Worm (Caenorhabditis elegans) whole organism, L1 larva: ENCODE data around the gene ocr-1.

Experiments
- C04F5.9 ChIP-seq: sonication (generic microtip); optimal IDR thresholded peaks from 2 replicates; lab custom pipeline; 2016; ENCODE audit warnings: missing genetic modification characterization, missing compliant biosample characterization
- C34B4.2 ChIP-seq: sonication (generic microtip); optimal IDR thresholded peaks from 2 replicates; lab custom pipeline; 2017; ENCODE audit warnings: mild to moderate bottlenecking, missing genetic modification characterization, missing compliant biosample characterization
- aha-1 ChIP-seq: fragments of 150-350 bp; optimal IDR thresholded peaks from 2 replicates; lab custom pipeline; 2014; ENCODE audit warnings: missing biosample characterization, missing genetic modification characterization
- alr-1 ChIP-seq: fragments of 200-800 bp; sonication (Bioruptor generic); optimal IDR thresholded peaks from 2 replicates; lab custom pipeline; 2018; ENCODE audit warnings: borderline replicate concordance, mild to moderate bottlenecking, missing genetic modification characterization, missing compliant biosample characterization
- ama-1 ChIP-seq: fragments of 150-350 bp; optimal IDR thresholded peaks from 2 replicates; lab custom pipeline; 2014
- blmp-1 ChIP-seq: fragments of 150-350 bp; optimal IDR thresholded peaks from 2 replicates; lab custom pipeline; 2014; ENCODE audit warnings: missing biosample characterization, missing genetic modification characterization
- ceh-8 ChIP-seq: fragments of 200-800 bp; sonication (Bioruptor generic); optimal IDR thresholded peaks from 2 replicates; lab custom pipeline; 2018; ENCODE audit warnings: mild to moderate bottlenecking, missing genetic modification characterization, moderate library complexity, missing compliant biosample characterization
- ceh-90 ChIP-seq: sonication (generic microtip); optimal IDR thresholded peaks from 2 replicates; lab custom pipeline; 2016; ENCODE audit warnings: missing genetic modification characterization, missing compliant biosample characterization
- dpl-1 ChIP-seq, 3 experiments: fragments of 150-350 bp in 2 of 3; sonication (generic microtip) in 1 of 3; optimal IDR thresholded peaks; 2 replicates each; lab custom pipeline; 2014 to 2017; ENCODE audit warnings: missing biosample characterization in 3 of 3, missing genetic modification characterization in 3 of 3, missing genetic modification reagents in 3 of 3
- dsc-1 ChIP-seq: sonication (generic microtip); optimal IDR thresholded peaks from 2 replicates; lab custom pipeline; 2016; ENCODE audit warnings: mild to moderate bottlenecking, missing genetic modification characterization, missing compliant biosample characterization
- efl-1 ChIP-seq, 4 experiments: fragments of 150-350 bp; optimal IDR thresholded peaks in 3 of 4; peaks in 1 of 4; 1 replicate in 1 of 4; 2 replicates in 3 of 4; lab custom pipeline; 2014; ENCODE audit warnings: missing biosample characterization in 2 of 4, missing genetic modification characterization in 2 of 4, missing genetic modification reagents in 2 of 4
- efl-3 ChIP-seq: fragments of 200-800 bp; sonication (Bioruptor generic); optimal IDR thresholded peaks from 2 replicates; lab custom pipeline; 2018; ENCODE audit warnings: mild to moderate bottlenecking, missing genetic modification characterization, missing compliant biosample characterization
- egl-27 ChIP-seq, 2 experiments: fragments of 150-350 bp in 1 of 2; sonication (generic microtip); optimal IDR thresholded peaks; 3 replicates each; lab custom pipeline; 2017 to 2018; ENCODE audit warnings: missing biosample characterization in 2 of 2, missing genetic modification characterization in 2 of 2, missing genetic modification reagents in 2 of 2
- elt-2 ChIP-seq: sonication (generic microtip); optimal IDR thresholded peaks from 2 replicates; lab custom pipeline; 2016; ENCODE audit warnings: missing genetic modification characterization, mild to moderate bottlenecking, inconsistent platforms, missing compliant biosample characterization, missing genetic modification reagents
- elt-3 ChIP-seq, 6 experiments: fragments of 150-350 bp in 1 of 6; sonication (generic microtip); optimal IDR thresholded peaks; 2 replicates each; lab custom pipeline; 2017 to 2018; ENCODE audit warnings: missing biosample characterization in 6 of 6, missing genetic modification characterization in 6 of 6, inconsistent platforms in 1 of 6
- ets-5 ChIP-seq: fragments of 200-800 bp; sonication (Bioruptor generic); IDR thresholded peaks from 2 replicates; pipeline ENCODE4 v1.3.6; 2022; ENCODE audit warnings: missing genetic modification characterization, missing compliant biosample characterization
- fkh-8 ChIP-seq: sonication (generic microtip); optimal IDR thresholded peaks from 2 replicates; lab custom pipeline; 2016; ENCODE audit warnings: mild to moderate bottlenecking, missing genetic modification characterization, missing compliant biosample characterization
- grh-1 ChIP-seq: fragments of 200-800 bp; sonication (Bioruptor generic); IDR thresholded peaks from 2 replicates; pipeline ENCODE4 v1.3.6; 2022; ENCODE audit warnings: missing genetic modification reagents, missing genetic modification characterization, missing compliant biosample characterization
- hlh-4 ChIP-seq: sonication (generic microtip); optimal IDR thresholded peaks from 2 replicates; lab custom pipeline; 2016; ENCODE audit warnings: mild to moderate bottlenecking, missing genetic modification characterization, missing compliant biosample characterization
- isw-1 ChIP-seq: fragments of 200-800 bp; sonication (Bioruptor generic); IDR thresholded peaks from 2 replicates; pipeline ENCODE4 v1.3.6; 2022; ENCODE audit warnings: missing genetic modification characterization, missing compliant biosample characterization
- lin-13 ChIP-seq: fragments of 150-350 bp; optimal IDR thresholded peaks from 2 replicates; lab custom pipeline; 2014; ENCODE audit warnings: missing biosample characterization, missing genetic modification reagents, missing genetic modification characterization
- mef-2 ChIP-seq: fragments of 150-350 bp; optimal IDR thresholded peaks from 2 replicates; lab custom pipeline; 2014; ENCODE audit warnings: missing biosample characterization, missing genetic modification characterization
- nhr-20 ChIP-seq: sonication (generic microtip); optimal IDR thresholded peaks from 2 replicates; lab custom pipeline; 2016; ENCODE audit warnings: mild to moderate bottlenecking, missing genetic modification characterization, missing compliant biosample characterization
- nhr-237 ChIP-seq: fragments of 150-350 bp; optimal IDR thresholded peaks from 2 replicates; lab custom pipeline; 2014; ENCODE audit warnings: missing biosample characterization, missing genetic modification characterization
- nhr-76 ChIP-seq: sonication (generic microtip); optimal IDR thresholded peaks from 2 replicates; lab custom pipeline; 2017; ENCODE audit warnings: missing biosample characterization, missing genetic modification characterization
- nhr-84 ChIP-seq: sonication (generic microtip); optimal IDR thresholded peaks from 2 replicates; lab custom pipeline; 2017; ENCODE audit warnings: missing biosample characterization, missing genetic modification characterization
- nhr-85 ChIP-seq: sonication (generic microtip); peaks from one replicate; lab custom pipeline; 2016; ENCODE audit warnings: missing genetic modification characterization, inconsistent platforms, missing compliant biosample characterization
- pag-3 ChIP-seq: sonication (generic microtip); optimal IDR thresholded peaks from 2 replicates; lab custom pipeline; 2017; ENCODE audit warnings: missing genetic modification characterization, mild to moderate bottlenecking, missing compliant biosample characterization, antibody characterized with exemption, borderline replicate concordance; ENCODE audit not compliant: insufficient read depth
- pqm-1 ChIP-seq: sonication (generic microtip); optimal IDR thresholded peaks from 3 replicates; lab custom pipeline; 2017; ENCODE audit warnings: missing biosample characterization, missing genetic modification characterization
- rnt-1 ChIP-seq: sonication (generic microtip); optimal IDR thresholded peaks from 2 replicates; lab custom pipeline; 2016; ENCODE audit warnings: mild to moderate bottlenecking, missing genetic modification characterization, moderate library complexity, missing compliant biosample characterization
- skn-1 ChIP-seq: fragments of 150-350 bp; optimal IDR thresholded peaks from 2 replicates; lab custom pipeline; 2014; ENCODE audit warnings: missing biosample characterization, missing genetic modification characterization
- snpc-4 ChIP-seq: fragments of 150-350 bp; optimal IDR thresholded peaks from 2 replicates; lab custom pipeline; 2014; ENCODE audit warnings: missing biosample characterization, missing genetic modification characterization
- sptf-1 ChIP-seq: fragments of 150-350 bp; optimal IDR thresholded peaks from 2 replicates; lab custom pipeline; 2014; ENCODE audit warnings: missing biosample characterization, missing genetic modification characterization
- sup-37 ChIP-seq: fragments of 200-800 bp; sonication (Bioruptor generic); optimal IDR thresholded peaks from 2 replicates; lab custom pipeline; 2018; ENCODE audit warnings: mild to moderate bottlenecking, missing genetic modification characterization, missing compliant biosample characterization
- unc-62 ChIP-seq: fragments of 150-350 bp; optimal IDR thresholded peaks from 2 replicates; lab custom pipeline; 2014; ENCODE audit warnings: missing biosample characterization, missing genetic modification reagents, missing genetic modification characterization
- xbp-1 ChIP-seq: sonication (generic microtip); optimal IDR thresholded peaks from 2 replicates; lab custom pipeline; 2016; ENCODE audit warnings: missing genetic modification characterization, missing compliant biosample characterization
- zag-1 ChIP-seq: fragments of 150-350 bp; optimal IDR thresholded peaks from 2 replicates; lab custom pipeline; 2014; ENCODE audit warnings: missing biosample characterization, missing genetic modification characterization
- zip-4 ChIP-seq: fragments of 200-800 bp; sonication (Bioruptor generic); optimal IDR thresholded peaks from 2 replicates; lab custom pipeline; 2018; ENCODE audit warnings: mild to moderate bottlenecking, missing genetic modification characterization, moderate library complexity, missing compliant biosample characterization
- ztf-4 ChIP-seq: fragments of 150-350 bp; optimal IDR thresholded peaks from 2 replicates; lab custom pipeline; 2014; ENCODE audit warnings: missing biosample characterization, missing genetic modification characterization

The ocr-1 gene

ce11 chrV:10741357-10741756 is 22.8 kb upstream of the ocr-1 start, which contains the start of gene ZC302.3:
Gene ZC302.3 (minus strand): TSS chrV:10741457.
- TF ChIP-seq rnt-1 (tag; lab: Kevin White, UChicago) (no peak), efl-1 (optimal IDR thresholded peaks at IDR 0.05; lab: Kevin White, UChicago) (no peak), efl-1 (GFP tag; optimal IDR thresholded peaks at IDR 0.05 in 1 of 2; lab: Kevin White, UChicago) (peak in 1 of 2 experiments; percentile 69)

- TF ChIP-seq nhr-85 (no peak), sptf-1 (tag; lab: Kevin White, UChicago) (no peak), dsc-1 (no peak), grh-1 (GFP tag; lab: Robert Waterston, UW) (no peak), egl-27 (tag; optimal IDR thresholded peaks at IDR 0.05; lab: Kevin White, UChicago) (no peak), ama-1 (no peak), isw-1 (GFP tag; lab: Robert Waterston, UW) (no peak), alr-1 (tag; lab: Kevin White, UChicago) (no peak), mef-2 (tag; lab: Kevin White, UChicago) (no peak), fkh-8 (tag; lab: Kevin White, UChicago) (no peak), nhr-20 (tag; lab: Kevin White, UChicago) (no peak), efl-3 (GFP tag; lab: Kevin White, UChicago) (no peak)
Observed at ce11 chrV:10743649-10744048, 20.5 kb upstream of the ocr-1 start, which contains the start of gene srj-22. Gene srj-22 (minus strand): TSS chrV:10743749.

DNA sequence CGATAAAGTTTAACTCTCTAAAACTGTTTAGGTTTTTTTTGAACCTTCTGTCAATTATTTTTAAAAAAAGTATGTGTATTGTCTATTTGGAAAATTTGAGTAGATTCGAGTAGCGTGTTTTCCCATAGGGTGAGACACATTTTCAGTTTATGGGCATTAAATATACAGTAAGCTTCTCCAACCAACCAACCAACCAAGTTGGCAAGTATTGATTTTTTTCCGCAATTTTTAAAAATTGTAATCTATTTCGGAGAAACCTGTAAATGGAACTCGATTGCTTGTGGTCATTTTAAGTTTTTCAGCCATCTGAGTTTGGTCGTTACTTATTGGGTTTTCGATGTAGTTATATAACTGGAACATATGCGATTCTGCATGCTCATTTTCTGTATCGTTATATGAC is 19.1 kb upstream of the ocr-1 start, which contains the start of gene srj-21:
Gene srj-21, plus strand, starts transcription at position 301 of the 400 bp plus-strand sequence.
- TF ChIP-seq ets-5 (GFP tag; lab: Robert Waterston, UW) (no peak), C34B4.2 (tag; lab: Kevin White, UChicago) (no peak)

DNA sequence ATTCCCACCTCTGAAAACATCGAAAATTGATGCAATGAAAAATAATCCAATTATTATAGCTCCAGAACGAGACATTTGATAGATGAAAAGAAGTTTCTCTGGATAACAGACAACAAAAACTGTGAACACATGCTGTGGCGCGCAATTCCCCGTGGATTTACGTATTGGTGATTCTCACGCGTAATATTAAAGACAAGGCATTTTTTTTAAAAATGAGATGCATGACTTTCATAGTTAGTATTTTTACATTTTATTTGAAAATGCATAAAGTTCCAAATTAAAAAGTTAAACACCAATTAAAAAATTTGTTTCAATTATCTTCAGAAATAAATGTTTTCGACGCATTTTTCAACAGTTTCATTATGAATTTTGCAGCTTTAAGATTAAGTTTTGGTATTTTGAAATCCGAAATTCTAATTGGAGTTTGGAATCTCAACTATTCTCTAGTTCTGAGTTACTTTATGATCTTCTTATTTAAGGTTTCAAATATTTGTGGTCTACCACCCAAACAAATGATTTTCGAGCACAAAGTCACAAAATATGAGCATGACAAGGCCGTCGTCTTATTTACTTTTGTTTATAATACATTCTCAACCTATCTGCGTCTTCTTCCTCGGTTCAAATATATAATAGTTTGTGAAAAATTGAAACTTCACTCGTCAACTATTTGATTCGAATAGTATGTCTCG is 16.8 kb upstream of the ocr-1 start, which contains the start of the genes selt-1.2 and F28H7.2:
Gene selt-1.2, minus strand, starts transcription at position 101 of the 689 bp plus-strand sequence.
Gene F28H7.2, plus strand, starts transcription at position 639 of the 689 bp plus-strand sequence.
- TF ChIP-seq lin-13: no peak
- TF ChIP-seq nhr-20 (tag; lab: Kevin White, UChicago): peak; percentile 4
- no peak for TF ChIP-seq efl-1 (optimal IDR thresholded peaks at IDR 0.05; lab: Kevin White, UChicago)
- TF ChIP-seq efl-1 (GFP tag; optimal IDR thresholded peaks at IDR 0.05 in 1 of 2; lab: Kevin White, UChicago): peak in 1 of 2 experiments; percentile 77
- TF ChIP-seq ceh-90 (tag; lab: Kevin White, UChicago): no peak
- TF ChIP-seq C04F5.9 (tag; lab: Kevin White, UChicago): no peak
- TF ChIP-seq sup-37: no peak
- TF ChIP-seq nhr-237: no peak
- no peak for TF ChIP-seq unc-62
- TF ChIP-seq ztf-4 (tag; lab: Kevin White, UChicago): no peak
- TF ChIP-seq, all 84 proteins: peak for 2

ce11 chrV:10750630-10751029 is 13.5 kb upstream of the ocr-1 start, which contains the start of gene F28H7.3:
Gene F28H7.3 (minus strand): TSS chrV:10750788.
- TF ChIP-seq ztf-4 (tag; lab: Kevin White, UChicago) (no peak), ceh-8 (GFP tag; lab: Kevin White, UChicago) (no peak), elt-2 (tag; lab: Kevin White, UChicago) (peak; percentile 85), dpl-1 (GFP tag; optimal IDR thresholded peaks at IDR 0.05; lab: Kevin White, UChicago) (no peak), mef-2 (tag; lab: Kevin White, UChicago) (no peak), efl-1 (optimal IDR thresholded peaks at IDR 0.05; lab: Kevin White, UChicago) (no peak), efl-1 (GFP tag; optimal IDR thresholded peaks at IDR 0.05 in 1 of 2; lab: Kevin White, UChicago) (peak in 1 of 2 experiments; percentile 92), zip-4 (GFP tag; lab: Kevin White, UChicago) (no peak)

DNA sequence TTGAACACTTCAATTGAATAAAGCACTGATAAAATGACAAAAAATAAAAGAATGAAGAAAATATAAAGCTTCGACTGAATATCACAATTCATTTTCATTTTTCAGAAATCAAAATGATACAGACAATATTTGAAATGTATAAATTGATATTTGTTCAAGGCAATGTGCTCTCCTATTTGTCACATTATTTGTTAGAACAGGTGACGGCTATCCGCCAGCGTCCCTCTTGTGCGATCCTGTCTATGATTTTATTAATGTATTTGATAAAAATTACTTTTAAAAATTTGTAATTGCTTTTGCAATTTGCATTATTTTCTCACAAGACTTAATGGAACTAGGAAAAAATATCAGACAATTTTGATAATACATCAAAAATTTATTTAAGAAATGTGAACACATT is 10.1 kb upstream of the ocr-1 start, which contains the start of gene F28H7.7:
Gene F28H7.7, minus strand, starts transcription at position 101 of the 400 bp plus-strand sequence.
- TF ChIP-seq skn-1 (tag; lab: Kevin White, UChicago): no peak
- no peak for TF ChIP-seq pqm-1
- no peak for TF ChIP-seq sptf-1 (tag; lab: Kevin White, UChicago)
- no peak for TF ChIP-seq elt-3 (tag; optimal IDR thresholded peaks at IDR 0.05; lab: Kevin White, UChicago)
- no peak for TF ChIP-seq zag-1
- no peak for TF ChIP-seq sup-37
- TF ChIP-seq nhr-84 (tag; lab: Kevin White, UChicago): no peak
- no peak for TF ChIP-seq blmp-1
- no peak for TF ChIP-seq ama-1
- no peak for TF ChIP-seq hlh-4 (tag; lab: Kevin White, UChicago)
- no peak for TF ChIP-seq dsc-1
- no peak for TF ChIP-seq nhr-76 (tag; lab: Kevin White, UChicago)
- TF ChIP-seq xbp-1 (tag; lab: Kevin White, UChicago): no peak
- no peak for TF ChIP-seq dpl-1 (GFP tag; optimal IDR thresholded peaks at IDR 0.05; lab: Kevin White, UChicago)
- no peak for TF ChIP-seq zip-4 (GFP tag; lab: Kevin White, UChicago)
- TF ChIP-seq fkh-8 (tag; lab: Kevin White, UChicago): no peak
- no peak for TF ChIP-seq rnt-1 (tag; lab: Kevin White, UChicago)
- no peak for TF ChIP-seq snpc-4 (tag; lab: Kevin White, UChicago)
- no peak for TF ChIP-seq aha-1 (tag; lab: Kevin White, UChicago)
- TF ChIP-seq pag-3 (tag; lab: Kevin White, UChicago): no peak
- TF ChIP-seq, all 84 proteins: peak for 0
